Fruit fly (Drosophila melanogaster) whole organism, embryonic: ENCODE measurements around the gene Cadps.

Experiments used
- CG10209 ChIP-seq: fragments of 200-800 bp; sonication (Bioruptor generic); optimal IDR thresholded peaks from 3 replicates; lab custom pipeline; 2017; ENCODE audit warnings: missing biosample characterization, mild to moderate bottlenecking, missing genetic modification characterization, missing genetic modification reagents
- CG1024 ChIP-seq: fragments of 200-800 bp; sonication (Bioruptor generic); IDR thresholded peaks from 2 replicates; pipeline ENCODE4 v1.3.6; 2022; ENCODE audit warnings: missing biosample characterization, missing genetic modification characterization
- CG10267 ChIP-seq: fragments of 200-800 bp; sonication (Bioruptor generic); optimal IDR thresholded peaks from 2 replicates; lab custom pipeline; 2018; ENCODE audit warnings: missing biosample characterization, mild to moderate bottlenecking, missing genetic modification characterization, moderate library complexity
- CG10654 ChIP-seq: fragments of 200-800 bp; sonication (Bioruptor generic); optimal IDR thresholded peaks from 2 replicates; lab custom pipeline; 2016; ENCODE audit warnings: missing biosample characterization, missing genetic modification characterization
- CG11723 ChIP-seq: fragments of 200-800 bp; sonication (Bioruptor generic); optimal IDR thresholded peaks from 2 replicates; lab custom pipeline; 2017; ENCODE audit warnings: missing biosample characterization, mild to moderate bottlenecking, missing genetic modification characterization
- CG12769 ChIP-seq: fragments of 200-800 bp; sonication (Bioruptor generic); optimal IDR thresholded peaks from 2 replicates; lab custom pipeline; 2019; ENCODE audit warnings: missing biosample characterization, mild to moderate bottlenecking, missing genetic modification characterization, moderate library complexity
- CG13424 ChIP-seq: fragments of 200-800 bp; sonication (Bioruptor generic); optimal IDR thresholded peaks from 2 replicates; lab custom pipeline; 2019; ENCODE audit warnings: missing biosample characterization, mild to moderate bottlenecking, missing genetic modification characterization, moderate library complexity
- CG1603 ChIP-seq: fragments of 200-800 bp; sonication (Bioruptor generic); optimal IDR thresholded peaks from 2 replicates; lab custom pipeline; 2019; ENCODE audit warnings: missing biosample characterization, mild to moderate bottlenecking, missing genetic modification characterization, moderate library complexity
- CG16813 ChIP-seq: fragments of 200-800 bp; sonication (Bioruptor generic); IDR thresholded peaks from 3 replicates; pipeline ENCODE4 v1.3.6; 2022; ENCODE audit warnings: missing biosample characterization, missing genetic modification characterization; ENCODE audit not compliant: partially characterized antibody
- CG17802 ChIP-seq: fragments of 200-800 bp; sonication (Bioruptor generic); optimal IDR thresholded peaks from 2 replicates; lab custom pipeline; 2018; ENCODE audit warnings: missing biosample characterization, mild to moderate bottlenecking, missing genetic modification characterization, moderate library complexity
- CG18619 ChIP-seq: fragments of 200-800 bp; sonication (Bioruptor generic); optimal IDR thresholded peaks from 3 replicates; lab custom pipeline; 2017; ENCODE audit warnings: missing biosample characterization, mild to moderate bottlenecking, missing genetic modification characterization
- CG2120 ChIP-seq: fragments of 200-800 bp; sonication (Bioruptor generic); optimal IDR thresholded peaks from 3 replicates; lab custom pipeline; 2016; ENCODE audit warnings: missing biosample characterization, missing genetic modification characterization
- CG30020 ChIP-seq: fragments of 200-800 bp; optimal IDR thresholded peaks from 2 replicates; lab custom pipeline; 2019; ENCODE audit warnings: missing biosample characterization, mild to moderate bottlenecking, missing genetic modification characterization, moderate library complexity
- CG31365 ChIP-seq: fragments of 200-800 bp; sonication (Bioruptor generic); optimal IDR thresholded peaks from 2 replicates; lab custom pipeline; 2018; ENCODE audit warnings: missing biosample characterization, mild to moderate bottlenecking, missing genetic modification characterization
- CG32532 ChIP-seq: fragments of 200-800 bp; sonication (Bioruptor generic); IDR thresholded peaks from 2 replicates; pipeline ENCODE4 v1.3.6; 2022; ENCODE audit warnings: missing biosample characterization, missing genetic modification characterization
- CG34422 ChIP-seq: fragments of 200-800 bp; sonication (Bioruptor generic); IDR thresholded peaks from 3 replicates; pipeline ENCODE4 v1.3.6; 2022; ENCODE audit warnings: missing biosample characterization, missing genetic modification characterization
- CG7357 ChIP-seq: fragments of 200-800 bp; sonication (Bioruptor generic); IDR thresholded peaks from 3 replicates; pipeline ENCODE4 v1.3.6; 2022; ENCODE audit warnings: missing biosample characterization, missing genetic modification characterization
- CG7372 ChIP-seq: fragments of 200-800 bp; sonication (Bioruptor generic); IDR thresholded peaks from 2 replicates; pipeline ENCODE4 v1.3.6; 2022; ENCODE audit warnings: missing biosample characterization, missing genetic modification characterization
- D19A ChIP-seq: fragments of 200-800 bp; optimal IDR thresholded peaks from 3 replicates; lab custom pipeline; 2019; ENCODE audit warnings: missing biosample characterization, mild to moderate bottlenecking, missing genetic modification characterization, moderate library complexity
- Dfd ChIP-seq, 2 experiments: fragments of >200 bp; optimal IDR thresholded peaks; 2 replicates each; lab custom pipeline; 2017; ENCODE audit warnings: missing biosample characterization in 2 of 2, missing genetic modification characterization in 2 of 2
- Fer1 ChIP-seq: fragments of 200-800 bp; sonication (Bioruptor generic); optimal IDR thresholded peaks from 2 replicates; lab custom pipeline; 2017; ENCODE audit warnings: missing biosample characterization, mild to moderate bottlenecking, missing genetic modification characterization
- HHEX ChIP-seq: fragments of 200-800 bp; sonication (Bioruptor generic); optimal IDR thresholded peaks from 3 replicates; lab custom pipeline; 2017; ENCODE audit warnings: missing biosample characterization, mild to moderate bottlenecking, missing genetic modification characterization, missing genetic modification reagents
- Hr51 ChIP-seq, 2 experiments: fragments of 200-800 bp; sonication (Bioruptor generic); optimal IDR thresholded peaks; 2 replicates in 1 of 2; 3 replicates in 1 of 2; lab custom pipeline; 2016 to 2018; ENCODE audit warnings: missing biosample characterization in 2 of 2, missing genetic modification characterization in 2 of 2, mild to moderate bottlenecking in 1 of 2, moderate library complexity in 1 of 2
- Neu2 ChIP-seq: fragments of 200-800 bp; sonication (Bioruptor generic); optimal IDR thresholded peaks from 3 replicates; lab custom pipeline; 2016; ENCODE audit warnings: missing biosample characterization, missing genetic modification characterization, borderline replicate concordance
- NfI ChIP-seq: fragments of 200-800 bp; sonication (Bioruptor generic); optimal IDR thresholded peaks from 3 replicates; lab custom pipeline; 2018; ENCODE audit warnings: missing biosample characterization, mild to moderate bottlenecking, missing genetic modification characterization, moderate library complexity
- Optix ChIP-seq: fragments of 200-800 bp; sonication (Bioruptor generic); IDR thresholded peaks from 3 replicates; pipeline ENCODE4 v1.3.6; 2022; ENCODE audit warnings: missing biosample characterization, missing genetic modification characterization
- Ptx1 ChIP-seq: fragments of 200-800 bp; sonication (Bioruptor generic); IDR thresholded peaks from 2 replicates; pipeline ENCODE4 v1.3.6; 2022; ENCODE audit warnings: missing biosample characterization, missing genetic modification characterization
- Sin3A ChIP-seq: fragments of >200 bp; optimal IDR thresholded peaks from 2 replicates; lab custom pipeline; 2018
- amos ChIP-seq: fragments of 200-800 bp; sonication (Bioruptor generic); IDR thresholded peaks from 2 replicates; pipeline ENCODE4 v1.3.6; 2022; ENCODE audit warnings: missing biosample characterization, missing genetic modification characterization; ENCODE audit not compliant: partially characterized antibody
- ato ChIP-seq: fragments of 200-800 bp; sonication (Bioruptor generic); IDR thresholded peaks from 2 replicates; pipeline ENCODE4 v1.3.6; 2022; ENCODE audit warnings: missing biosample characterization, missing genetic modification characterization; ENCODE audit not compliant: partially characterized antibody
- bcd ChIP-seq: fragments of 200-800 bp; sonication (Bioruptor generic); optimal IDR thresholded peaks from 2 replicates; lab custom pipeline; 2017; ENCODE audit warnings: missing biosample characterization, mild to moderate bottlenecking, missing genetic modification characterization
- cwo ChIP-seq: fragments of 200-800 bp; sonication (Bioruptor generic); optimal IDR thresholded peaks from 3 replicates; lab custom pipeline; 2017; ENCODE audit warnings: missing biosample characterization, missing genetic modification characterization, mild to moderate bottlenecking, moderate library complexity, missing genetic modification reagents
- danr ChIP-seq: fragments of 200-800 bp; sonication (Bioruptor generic); IDR thresholded peaks from 2 replicates; pipeline ENCODE4 v1.3.6; 2022; ENCODE audit warnings: missing biosample characterization, missing genetic modification characterization
- dm ChIP-seq: fragments of 200-800 bp; sonication (Bioruptor generic); optimal IDR thresholded peaks from 3 replicates; lab custom pipeline; 2016; ENCODE audit warnings: missing biosample characterization, missing genetic modification characterization
- ewg ChIP-seq: fragments of 200-800 bp; sonication (Bioruptor generic); optimal IDR thresholded peaks from 3 replicates; lab custom pipeline; 2017; ENCODE audit warnings: mild to moderate bottlenecking, missing biosample characterization, missing genetic modification reagents, missing genetic modification characterization
- fd64A ChIP-seq: fragments of 200-800 bp; sonication (Bioruptor generic); optimal IDR thresholded peaks from 3 replicates; lab custom pipeline; 2018; ENCODE audit warnings: missing biosample characterization, mild to moderate bottlenecking, missing genetic modification characterization
- gce ChIP-seq: fragments of 200-800 bp; sonication (Bioruptor generic); IDR thresholded peaks from 3 replicates; pipeline ENCODE4 v1.3.6; 2022; ENCODE audit warnings: missing biosample characterization, missing genetic modification characterization
- gro ChIP-seq: fragments of 200-800 bp; sonication (Bioruptor generic); optimal IDR thresholded peaks from 2 replicates; lab custom pipeline; 2016; ENCODE audit warnings: missing biosample characterization, missing genetic modification characterization
- jing ChIP-seq: fragments of 200-800 bp; sonication (Bioruptor generic); optimal IDR thresholded peaks from 2 replicates; lab custom pipeline; 2018; ENCODE audit warnings: missing biosample characterization, mild to moderate bottlenecking, missing genetic modification characterization
- oc ChIP-seq: fragments of 200-800 bp; sonication (Bioruptor generic); optimal IDR thresholded peaks from 2 replicates; lab custom pipeline; 2018; ENCODE audit warnings: missing biosample characterization, mild to moderate bottlenecking, missing genetic modification characterization, moderate library complexity
- onecut ChIP-seq: fragments of 200-800 bp; sonication (Bioruptor generic); IDR thresholded peaks from 2 replicates; pipeline ENCODE4 v1.3.6; 2022; ENCODE audit warnings: missing biosample characterization, missing genetic modification characterization
- pho ChIP-seq: fragments of 200-800 bp; sonication (Bioruptor generic); optimal IDR thresholded peaks from 2 replicates; lab custom pipeline; 2016; ENCODE audit warnings: missing biosample characterization, missing genetic modification characterization
- pita ChIP-seq: fragments of 200-800 bp; sonication (Bioruptor generic); optimal IDR thresholded peaks from 2 replicates; lab custom pipeline; 2017; ENCODE audit warnings: missing biosample characterization, mild to moderate bottlenecking, missing genetic modification characterization
- psq ChIP-seq: fragments of 200-800 bp; sonication (Bioruptor generic); optimal IDR thresholded peaks from 2 replicates; lab custom pipeline; 2017; ENCODE audit warnings: missing biosample characterization, missing genetic modification characterization
- ro ChIP-seq: fragments of 200-800 bp; sonication (Bioruptor generic); IDR thresholded peaks from 2 replicates; pipeline ENCODE4 v1.3.6; 2022; ENCODE audit warnings: missing biosample characterization, missing genetic modification characterization
- ssp ChIP-seq: fragments of 200-800 bp; sonication (Bioruptor generic); IDR thresholded peaks from 2 replicates; pipeline ENCODE4 v1.3.6; 2022; ENCODE audit warnings: missing biosample characterization, missing genetic modification characterization
- stc ChIP-seq: fragments of 200-800 bp; sonication (Bioruptor generic); IDR thresholded peaks from 2 replicates; pipeline ENCODE4 v1.3.6; 2022; ENCODE audit warnings: missing biosample characterization, missing genetic modification characterization
- tap ChIP-seq: fragments of 200-800 bp; optimal IDR thresholded peaks from 3 replicates; lab custom pipeline; 2019; ENCODE audit warnings: missing biosample characterization, mild to moderate bottlenecking, missing genetic modification characterization, moderate library complexity
- vvl ChIP-seq: fragments of 200-800 bp; sonication (Bioruptor generic); IDR thresholded peaks from 2 replicates; pipeline ENCODE4 v1.3.6; 2022; ENCODE audit warnings: missing biosample characterization, missing genetic modification characterization
- wdn ChIP-seq: fragments of 200-800 bp; sonication (Bioruptor generic); IDR thresholded peaks from 2 replicates; pipeline ENCODE4 v1.3.6; 2022; ENCODE audit warnings: missing biosample characterization, missing genetic modification characterization

Gene Cadps

dm6 chr4:1260363-1260762, 29.7 kb downstream of the Cadps start (continued):
- TF ChIP-seq jing (no peak), CG10267 (tag; lab: Kevin White, UChicago) (no peak), D19A (no peak), ewg (GFP tag; lab: Kevin White, UChicago) (no peak), CG2120 (GFP tag; lab: Kevin White, UChicago) (no peak), CG31365 (tag; lab: Kevin White, UChicago) (no peak), Fer1 (GFP tag; lab: Kevin White, UChicago) (no peak), ssp (peak; percentile 90), CG34422 (GFP tag; lab: Robert Waterston, UW) (no peak), CG11723 (GFP tag; lab: Kevin White, UChicago) (peak; percentile 20), HHEX (GFP tag; lab: Kevin White, UChicago) (no peak), NfI (GFP tag; lab: Kevin White, UChicago) (no peak), Ptx1 (no peak), CG10209 (no peak), CG18619 (GFP tag; lab: Kevin White, UChicago) (no peak), Optix (GFP tag; lab: Robert Waterston, UW) (no peak), ato (GFP tag; lab: Robert Waterston, UW) (no peak), Neu2 (GFP tag; lab: Kevin White, UChicago) (no peak), psq (GFP tag; lab: Kevin White, UChicago) (no peak), gro (GFP tag; lab: Kevin White, UChicago) (no peak), CG16813 (GFP tag; lab: Robert Waterston, UW) (no peak), wdn (no peak), Sin3A (lab: Kevin White, UChicago) (no peak), CG10654 (GFP tag; lab: Kevin White, UChicago) (no peak), cwo (GFP tag; lab: Kevin White, UChicago) (no peak), fd64A (GFP tag; lab: Kevin White, UChicago) (no peak), CG32532 (no peak), tap (tag; lab: Kevin White, UChicago) (no peak), vvl (GFP tag; lab: Robert Waterston, UW) (no peak), pho (GFP tag; lab: Kevin White, UChicago) (no peak), amos (no peak), CG12769 (tag; lab: Kevin White, UChicago) (no peak), CG7357 (GFP tag; lab: Robert Waterston, UW) (peak; percentile 80), pita (GFP tag; lab: Kevin White, UChicago) (no peak), gce (GFP tag; lab: Robert Waterston, UW) (no peak), CG30020 (peak; percentile 88), CG13424 (tag; lab: Kevin White, UChicago) (no peak), CG7372 (GFP tag; lab: Robert Waterston, UW) (no peak), CG1603 (tag; lab: Kevin White, UChicago) (peak; percentile 68), CG17802 (tag; lab: Kevin White, UChicago) (peak; percentile 79), danr (GFP tag; lab: Robert Waterston, UW) (no peak), stc (GFP tag; lab: Robert Waterston, UW) (no peak), bcd (no peak), dm (GFP tag; lab: Kevin White, UChicago) (no peak), Dfd (GFP tag; optimal IDR thresholded peaks at IDR 0.05; lab: Kevin White, UChicago) (peak in 1 of 2 experiments; percentile 23), onecut (GFP tag; lab: Robert Waterston, UW) (no peak), oc (no peak), ro (GFP tag; lab: Robert Waterston, UW) (no peak), CG1024 (peak; percentile 88), Hr51 (GFP tag; optimal IDR thresholded peaks at IDR 0.05; lab: Kevin White, UChicago) (no peak)
